Fruit fly (Drosophila melanogaster) whole organism, embryonic: ENCODE measurements around the gene CG13716.

Experiments used
- CG15073 ChIP-seq: fragments of 200-800 bp; sonication (Bioruptor generic); optimal IDR thresholded peaks from 2 replicates; lab custom pipeline; 2016; ENCODE audit warnings: missing biosample characterization, missing genetic modification characterization
- CG1647 ChIP-seq: fragments of 200-800 bp; sonication (Bioruptor generic); optimal IDR thresholded peaks from 3 replicates; lab custom pipeline; 2016; ENCODE audit warnings: missing biosample characterization, missing genetic modification characterization
- CG17186 ChIP-seq: fragments of 200-800 bp; sonication (Bioruptor generic); optimal IDR thresholded peaks from 3 replicates; lab custom pipeline; 2017; ENCODE audit warnings: missing biosample characterization, missing genetic modification reagents, missing genetic modification characterization
- CrebB ChIP-seq: fragments of 200-800 bp; sonication (Bioruptor generic); optimal IDR thresholded peaks from 3 replicates; lab custom pipeline; 2018; ENCODE audit warnings: missing biosample characterization, mild to moderate bottlenecking, missing genetic modification characterization
- Lpt ChIP-seq: fragments of >200 bp; optimal IDR thresholded peaks from 2 replicates; lab custom pipeline; 2018; ENCODE audit warnings: missing biosample characterization, missing genetic modification characterization
- ara ChIP-seq: fragments of 200-800 bp; sonication (Bioruptor generic); IDR thresholded peaks from 2 replicates; pipeline ENCODE4 v1.3.6; 2022; ENCODE audit warnings: missing biosample characterization, missing genetic modification characterization
- dati ChIP-seq: fragments of 200-800 bp; sonication (Bioruptor generic); IDR thresholded peaks from 2 replicates; pipeline ENCODE4 v1.3.6; 2022; ENCODE audit warnings: missing biosample characterization, missing genetic modification characterization
- gfzf ChIP-seq: fragments of 200-800 bp; sonication (Bioruptor generic); optimal IDR thresholded peaks from 2 replicates; lab custom pipeline; 2016; ENCODE audit warnings: missing biosample characterization, mild to moderate bottlenecking, missing genetic modification characterization, moderate library complexity
- hth ChIP-seq: fragments of >200 bp; optimal IDR thresholded peaks from 2 replicates; lab custom pipeline; 2017; ENCODE audit warnings: inconsistent platforms
- rib ChIP-seq: fragments of 200-800 bp; sonication (Bioruptor generic); IDR thresholded peaks from 2 replicates; pipeline ENCODE4 v1.3.6; 2022; ENCODE audit warnings: missing biosample characterization, missing genetic modification characterization
- ro ChIP-seq: fragments of 200-800 bp; sonication (Bioruptor generic); IDR thresholded peaks from 2 replicates; pipeline ENCODE4 v1.3.6; 2022; ENCODE audit warnings: missing biosample characterization, missing genetic modification characterization
- zen ChIP-seq: fragments of 200-800 bp; sonication (Bioruptor generic); optimal IDR thresholded peaks from 3 replicates; lab custom pipeline; 2018; ENCODE audit warnings: missing biosample characterization, mild to moderate bottlenecking, missing genetic modification characterization, moderate library complexity

DNA sequence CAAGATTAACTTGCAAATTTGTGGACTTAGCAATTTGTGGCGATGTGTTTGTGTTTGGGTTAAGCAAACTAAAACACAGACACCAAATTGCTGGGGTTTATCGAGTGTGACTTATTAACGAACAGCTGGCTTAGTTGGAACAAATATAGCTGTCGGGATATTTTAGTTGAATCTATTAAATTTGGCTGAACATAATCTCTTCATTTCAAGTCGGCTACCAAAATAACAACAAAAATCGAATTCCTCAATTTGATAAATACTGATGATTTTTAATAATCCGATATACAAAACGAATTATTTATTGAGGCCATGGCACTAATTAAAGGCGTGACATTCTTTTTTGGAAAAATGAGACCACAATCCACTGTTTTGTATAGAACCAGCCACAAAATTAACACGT is 32.7 kb upstream of the CG13716 start, which contains the start of gene CG32236:
- TF ChIP-seq Lpt (GFP tag; lab: Kevin White, UChicago) (no peak), gfzf (no peak), CG15073 (GFP tag; lab: Kevin White, UChicago) (no peak), zen (no peak), dati (GFP tag; lab: Robert Waterston, UW) (no peak), rib (GFP tag; lab: Robert Waterston, UW) (no peak), hth (lab: Kevin White, UChicago) (no peak), CrebB (tag; lab: Kevin White, UChicago) (no peak), ro (GFP tag; lab: Robert Waterston, UW) (no peak), CG17186 (GFP tag; lab: Kevin White, UChicago) (no peak), ara (no peak), CG1647 (GFP tag; lab: Kevin White, UChicago) (no peak)
